Fruit fly (Drosophila melanogaster): ENCODE measurements around the gene Psn.

The Psn gene

DNA sequence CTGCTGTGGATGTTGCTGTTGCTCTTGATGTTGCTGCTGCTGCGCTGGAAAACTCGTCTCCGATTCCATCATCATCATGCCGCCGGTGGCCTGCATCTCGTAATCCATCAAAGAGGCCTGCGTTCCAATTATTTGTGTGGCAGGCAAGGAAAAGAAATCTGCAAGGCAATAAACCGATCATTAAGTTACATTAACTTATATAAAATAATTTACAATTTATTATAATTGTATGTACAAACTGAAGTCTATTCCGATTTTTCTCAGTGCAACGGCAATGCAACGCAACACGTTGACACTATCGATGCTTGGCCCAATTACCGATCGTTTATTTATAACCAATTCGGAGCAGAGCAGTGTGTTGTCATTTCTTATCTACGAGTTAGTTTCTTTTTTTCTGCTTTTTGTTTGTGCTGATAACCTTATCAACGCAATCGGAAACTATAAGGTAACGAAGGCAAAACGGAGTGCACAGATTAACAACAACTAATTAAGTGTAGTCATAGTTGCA, 38.8 kb downstream of the Psn start:
- no peak for TF ChIP-seq h (optimal IDR thresholded peaks at IDR 0.05)
- no peak for TF ChIP-seq Sin3A (optimal IDR thresholded peaks at IDR 0.05)
- TF ChIP-seq psq (optimal IDR thresholded peaks at IDR 0.05): no peak
- no peak for TF ChIP-seq Myc (optimal IDR thresholded peaks at IDR 0.05)
- no peak for TF ChIP-seq ttk (optimal IDR thresholded peaks at IDR 0.05)
- no peak for TF ChIP-seq insv (optimal IDR thresholded peaks at IDR 0.05)

dm6 chr3L:20471499-20472313, 39.4 kb downstream of the Psn start:
- TF ChIP-seq ttk (optimal IDR thresholded peaks at IDR 0.05) (no peak), Myc (optimal IDR thresholded peaks at IDR 0.05) (no peak), h (optimal IDR thresholded peaks at IDR 0.05) (no peak), insv (optimal IDR thresholded peaks at IDR 0.05) (no peak), Sin3A (optimal IDR thresholded peaks at IDR 0.05) (no peak), psq (optimal IDR thresholded peaks at IDR 0.05) (no peak)

- TF ChIP-seq ttk (optimal IDR thresholded peaks at IDR 0.05): no peak
- no peak for TF ChIP-seq insv (optimal IDR thresholded peaks at IDR 0.05)
- TF ChIP-seq Sin3A (optimal IDR thresholded peaks at IDR 0.05): no peak
- no peak for TF ChIP-seq Myc (optimal IDR thresholded peaks at IDR 0.05)
- no peak for TF ChIP-seq psq (optimal IDR thresholded peaks at IDR 0.05)
- TF ChIP-seq h (optimal IDR thresholded peaks at IDR 0.05): no peak
These were observed 40.3 kb downstream of the Psn start for dm6 chr3L:20472607-20473006.

DNA sequence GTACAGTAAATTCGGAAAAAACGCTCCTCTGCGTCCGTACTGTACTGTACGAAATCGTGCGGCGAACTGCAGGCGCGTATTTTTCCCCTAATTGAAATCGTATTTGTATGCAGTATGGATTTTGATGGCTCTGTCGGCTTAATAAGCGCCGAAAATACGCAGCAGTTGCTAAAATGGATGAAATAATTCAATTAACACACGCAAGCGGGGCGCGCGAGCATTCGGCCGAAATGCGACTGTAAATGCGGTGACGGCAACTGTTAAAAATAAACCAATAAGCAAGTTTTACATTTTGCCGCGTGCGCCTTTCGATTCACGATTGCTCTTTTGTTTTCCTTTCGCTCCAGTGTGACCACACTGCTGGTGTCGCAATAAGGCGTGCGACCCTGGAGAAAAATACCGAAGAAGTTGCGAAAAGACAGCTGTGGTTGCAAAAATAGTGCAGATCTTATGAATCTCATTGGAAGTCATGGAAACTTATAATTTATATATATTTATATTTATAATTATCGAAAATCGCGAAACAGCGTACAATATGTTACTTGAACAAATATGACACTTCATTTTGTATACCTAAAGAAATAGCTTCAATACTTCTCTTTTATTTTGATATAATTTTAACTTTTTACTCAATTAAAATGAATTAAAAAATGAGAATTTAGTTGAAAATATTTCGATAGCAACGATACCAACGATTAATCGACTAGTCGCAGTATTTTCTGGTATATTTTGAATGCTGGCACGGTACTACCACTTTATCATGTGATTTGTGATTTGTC, 40.9 kb downstream of the Psn start, which contains the start of the genes CG32428 and CG5969:
Gene CG32428 (minus strand): TSS at position 703 of the 779 bp plus-strand sequence.
Gene CG5969 (plus strand): TSS at position 763 of the 779 bp plus-strand sequence.
- no peak for TF ChIP-seq Sin3A (optimal IDR thresholded peaks at IDR 0.05)
- no peak for TF ChIP-seq Myc (optimal IDR thresholded peaks at IDR 0.05)

DNA sequence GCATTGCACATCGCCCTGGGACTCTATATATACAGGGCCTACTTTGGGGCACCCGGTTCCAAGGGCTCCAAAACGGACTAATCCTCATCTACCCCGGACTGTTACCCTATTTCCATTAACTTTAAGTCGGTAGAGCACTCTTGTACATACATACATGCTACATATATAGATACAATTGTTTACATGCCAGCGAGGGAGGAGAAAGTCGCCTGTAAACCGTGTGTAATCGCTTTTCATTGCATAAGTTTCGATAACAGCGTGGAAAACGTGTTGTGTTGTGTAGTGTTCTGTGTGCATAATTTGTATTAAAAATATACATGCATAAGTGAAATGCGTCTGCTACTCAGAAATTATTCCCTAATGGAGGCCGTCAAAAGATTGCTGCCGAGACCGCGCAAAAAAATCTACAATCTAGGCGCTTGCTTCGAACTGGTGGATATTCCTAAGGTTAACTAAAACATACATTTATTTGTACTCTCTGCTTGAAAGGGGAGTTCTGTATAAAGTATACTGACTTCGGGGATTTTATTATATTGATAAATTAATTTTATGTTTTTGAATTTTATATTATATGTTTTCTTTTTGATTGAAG, 42.0 kb downstream of the Psn start, which contains the start of gene isoQC:
Gene isoQC (plus strand): TSS at position 270 of the 592 bp plus-strand sequence.
- TF ChIP-seq Myc (optimal IDR thresholded peaks at IDR 0.05): no peak
- no peak for TF ChIP-seq h (optimal IDR thresholded peaks at IDR 0.05)
- TF ChIP-seq insv (optimal IDR thresholded peaks at IDR 0.05): no peak
- no peak for TF ChIP-seq psq (optimal IDR thresholded peaks at IDR 0.05)
- no peak for TF ChIP-seq Sin3A (optimal IDR thresholded peaks at IDR 0.05)
- TF ChIP-seq ttk (optimal IDR thresholded peaks at IDR 0.05): no peak

DNA sequence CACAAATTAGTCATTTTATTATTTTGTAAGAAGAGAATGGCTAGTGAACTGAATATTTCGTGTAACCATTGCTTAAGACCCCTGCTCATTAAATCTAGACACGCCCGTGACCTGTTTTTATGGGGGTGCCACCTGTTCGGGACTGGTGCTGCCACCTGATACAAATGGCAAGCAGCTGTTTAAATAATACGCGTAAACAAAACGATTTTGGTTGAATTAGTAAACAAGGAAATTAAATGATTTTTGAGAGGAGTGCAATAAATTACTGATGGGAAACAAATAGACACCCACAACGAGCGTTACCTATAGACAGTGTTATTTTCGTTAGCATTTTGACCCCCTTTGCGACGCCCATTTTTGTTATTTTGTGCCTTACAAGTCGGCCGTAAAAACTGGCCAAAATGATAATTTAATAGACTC, 42.5 kb downstream of the Psn start:
- TF ChIP-seq psq (optimal IDR thresholded peaks at IDR 0.05) (no peak), h (optimal IDR thresholded peaks at IDR 0.05) (no peak), Sin3A (optimal IDR thresholded peaks at IDR 0.05) (no peak), insv (optimal IDR thresholded peaks at IDR 0.05) (no peak), ttk (optimal IDR thresholded peaks at IDR 0.05) (no peak), Myc (optimal IDR thresholded peaks at IDR 0.05) (no peak)
